Worm (Caenorhabditis elegans) whole organism, late embryonic: ENCODE data around the gene plx-1.

Source experiments
- ama-1 ChIP-seq: fragments of 150-350 bp; optimal IDR thresholded peaks from 2 replicates; lab custom pipeline; 2014
- ceh-6 ChIP-seq: fragments of 200-800 bp; sonication (Bioruptor generic); optimal IDR thresholded peaks from 2 replicates; lab custom pipeline; 2018; ENCODE audit warnings: mild to moderate bottlenecking, missing genetic modification characterization, missing compliant biosample characterization
- che-1 ChIP-seq: sonication (generic microtip); optimal IDR thresholded peaks from 2 replicates; lab custom pipeline; 2016; ENCODE audit warnings: mild to moderate bottlenecking, missing genetic modification characterization, missing compliant biosample characterization
- mec-3 ChIP-seq: sonication (generic microtip); optimal IDR thresholded peaks from 2 replicates; lab custom pipeline; 2016; ENCODE audit warnings: borderline replicate concordance, missing genetic modification characterization, missing compliant biosample characterization
- pqm-1 ChIP-seq: sonication (generic microtip); optimal IDR thresholded peaks from 2 replicates; lab custom pipeline; 2016; ENCODE audit warnings: missing genetic modification characterization, missing compliant biosample characterization
- rnt-1 ChIP-seq: sonication (generic microtip); optimal IDR thresholded peaks from 2 replicates; lab custom pipeline; 2016; ENCODE audit warnings: missing genetic modification characterization, missing compliant biosample characterization
- tbx-2 ChIP-seq: sonication (generic microtip); optimal IDR thresholded peaks from 2 replicates; lab custom pipeline; 2016; ENCODE audit warnings: missing genetic modification characterization, missing compliant biosample characterization
- unc-86 ChIP-seq: sonication (generic microtip); optimal IDR thresholded peaks from 2 replicates; lab custom pipeline; 2016; ENCODE audit warnings: missing genetic modification characterization, missing compliant biosample characterization

- TF ChIP-seq ceh-6 (no peak), tbx-2 (no peak), mec-3 (tag; lab: Kevin White, UChicago) (no peak), pqm-1 (no peak), ama-1 (no peak), rnt-1 (tag; lab: Kevin White, UChicago) (no peak), che-1 (no peak), unc-86 (no peak)
Observed at ce11 chrIV:972401-972800, 13.1 kb downstream of the plx-1 start.
